Fruit fly (Drosophila melanogaster) whole organism: ENCODE measurements around the gene SmD2.
A peak's percentile ranks its signal among the peaks of the same experiment; 100 is the strongest.

Experiments
- CG8478 ChIP-seq: fragments of >200 bp; optimal IDR thresholded peaks from 2 replicates; lab custom pipeline; 2018; ENCODE audit warnings: inconsistent platforms
- Dll ChIP-seq: fragments of >200 bp; optimal IDR thresholded peaks from 2 replicates; lab custom pipeline; 2017
- EcR ChIP-seq, 2 experiments: fragments of >200 bp; optimal IDR thresholded peaks; 2 replicates each; lab custom pipeline; 2017; ENCODE audit warnings: missing biosample characterization in 2 of 2, missing genetic modification characterization in 2 of 2, missing genetic modification reagents in 2 of 2
- pan ChIP-seq: fragments of >200 bp; optimal IDR thresholded peaks from 2 replicates; lab custom pipeline; 2017
- psq ChIP-seq: fragments of >200 bp; optimal IDR thresholded peaks from 2 replicates; lab custom pipeline; 2017
- usp ChIP-seq: fragments of >200 bp; optimal IDR thresholded peaks from 2 replicates; lab custom pipeline; 2017; ENCODE audit warnings: missing biosample characterization, missing genetic modification characterization, mixed read lengths

dm6 chr3R:6351181-6351580 lies 5.5 kb upstream of the SmD2 start:
- no peak for TF ChIP-seq pan
- TF ChIP-seq usp (GFP tag; lab: Kevin White, UChicago): no peak
- TF ChIP-seq CG8478: no peak
- no peak for TF ChIP-seq psq (lab: Kevin White, UChicago)
- TF ChIP-seq EcR (GFP tag; optimal IDR thresholded peaks at IDR 0.05; lab: Kevin White, UChicago): no peak
- peak; percentile 23 for TF ChIP-seq Dll
